Worm (Caenorhabditis elegans): ENCODE measurements around the gene Y42H9AR.5.

DNA sequence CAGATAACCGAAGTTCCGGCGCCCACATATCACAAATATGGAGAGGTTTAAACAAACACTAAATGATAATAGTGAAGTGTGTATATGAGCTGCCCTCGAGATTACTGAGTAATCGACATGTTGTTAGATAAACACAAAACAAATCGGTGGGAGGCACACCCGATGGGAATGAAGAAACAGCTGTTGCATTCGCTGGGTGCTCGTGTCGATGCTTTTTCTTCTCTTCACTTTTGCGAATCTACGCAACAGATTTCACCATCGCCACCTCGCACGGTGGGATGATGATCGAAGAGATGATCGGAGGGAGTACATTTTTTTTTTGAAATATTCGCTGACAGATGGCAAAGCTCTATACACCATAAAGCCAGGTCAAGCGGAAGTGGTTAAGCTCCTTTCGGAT is 34.1 kb upstream of the Y42H9AR.5 start:
- TF ChIP-seq ceh-63 (GFP tag; optimal IDR thresholded peaks at IDR 0.05) (no peak), unc-62 (GFP tag; optimal IDR thresholded peaks at IDR 0.05) (no peak), fkh-10 (GFP tag; optimal IDR thresholded peaks at IDR 0.05) (no peak), lsy-2 (tag; optimal IDR thresholded peaks at IDR 0.05) (no peak), snu-23 (GFP tag; optimal IDR thresholded peaks at IDR 0.05) (no peak), unc-86 (tag; optimal IDR thresholded peaks at IDR 0.05) (no peak), snpc-4 (tag; optimal IDR thresholded peaks at IDR 0.05) (no peak), ces-1 (GFP tag; optimal IDR thresholded peaks at IDR 0.05) (no peak), ztf-11 (tag; optimal IDR thresholded peaks at IDR 0.05) (no peak), nhr-237 (tag; optimal IDR thresholded peaks at IDR 0.05) (no peak), nhr-47 (tag; optimal IDR thresholded peaks at IDR 0.05) (no peak)
